Worm (Caenorhabditis elegans): ENCODE data around the gene C43F9.5.

DNA sequence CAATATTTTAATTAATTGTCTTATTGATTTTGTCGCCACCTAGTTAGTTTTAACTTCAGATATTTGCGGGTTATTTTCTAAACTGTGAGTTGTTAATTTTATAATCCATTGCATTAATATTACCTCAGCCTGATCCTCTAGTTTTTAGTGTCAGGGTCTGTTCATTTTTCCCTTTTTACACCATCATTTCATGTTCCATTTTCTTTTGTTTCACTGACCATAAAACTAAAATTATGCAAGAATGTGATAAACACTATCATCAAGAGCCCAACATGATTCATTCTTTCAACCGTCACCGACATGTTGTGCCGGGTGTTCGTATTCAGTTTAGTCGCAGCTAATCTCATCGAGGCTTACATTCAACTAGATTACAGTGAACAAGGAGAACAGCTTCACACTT is 48.4 kb upstream of the C43F9.5 start, which contains the start of gene F56C4.2:
- TF ChIP-seq nhr-28 (tag; optimal IDR thresholded peaks at IDR 0.05) (no peak), nhr-12 (tag; optimal IDR thresholded peaks at IDR 0.05) (no peak), ZK546.5 (tag; optimal IDR thresholded peaks at IDR 0.05) (no peak), pha-4 (tag; optimal IDR thresholded peaks at IDR 0.05) (no peak), nhr-237 (tag; optimal IDR thresholded peaks at IDR 0.05) (no peak)
